Fruit fly (Drosophila melanogaster) whole organism, embryonic: ENCODE data around the gene sll.
A peak's percentile ranks its signal among the peaks of the same experiment; 100 is the strongest.

Experiments used
- Bgb ChIP-seq: fragments of 200-800 bp; sonication (Bioruptor generic); IDR thresholded peaks from 2 replicates; pipeline ENCODE4 v1.3.6; 2022; ENCODE audit warnings: missing biosample characterization, missing genetic modification characterization; ENCODE audit not compliant: partially characterized antibody
- CG10147 ChIP-seq: fragments of 200-800 bp; sonication (Bioruptor generic); optimal IDR thresholded peaks from 2 replicates; lab custom pipeline; 2019; ENCODE audit warnings: missing biosample characterization, mild to moderate bottlenecking, missing genetic modification characterization, moderate library complexity
- CG15514 ChIP-seq: fragments of 200-800 bp; sonication (Bioruptor generic); optimal IDR thresholded peaks from 3 replicates; lab custom pipeline; 2017; ENCODE audit warnings: missing biosample characterization, missing genetic modification characterization, mild to moderate bottlenecking, moderate library complexity, missing genetic modification reagents
- CG1603 ChIP-seq: fragments of 200-800 bp; sonication (Bioruptor generic); optimal IDR thresholded peaks from 2 replicates; lab custom pipeline; 2019; ENCODE audit warnings: missing biosample characterization, mild to moderate bottlenecking, missing genetic modification characterization, moderate library complexity
- CG16813 ChIP-seq: fragments of 200-800 bp; sonication (Bioruptor generic); IDR thresholded peaks from 3 replicates; pipeline ENCODE4 v1.3.6; 2022; ENCODE audit warnings: missing biosample characterization, missing genetic modification characterization; ENCODE audit not compliant: partially characterized antibody
- CG2202 ChIP-seq: fragments of 200-800 bp; sonication (Bioruptor generic); optimal IDR thresholded peaks from 2 replicates; lab custom pipeline; 2018; ENCODE audit warnings: missing biosample characterization, mild to moderate bottlenecking, missing genetic modification characterization
- CG2875 ChIP-seq: fragments of 200-800 bp; sonication (Bioruptor generic); optimal IDR thresholded peaks from 2 replicates; lab custom pipeline; 2017; ENCODE audit warnings: missing biosample characterization, mild to moderate bottlenecking, missing genetic modification characterization, missing genetic modification reagents
- CG31224 ChIP-seq: fragments of 200-800 bp; sonication (Bioruptor generic); IDR thresholded peaks from 2 replicates; pipeline ENCODE4 v1.3.6; 2022; ENCODE audit warnings: missing biosample characterization, missing genetic modification characterization
- CG34224 ChIP-seq: fragments of 200-800 bp; sonication (Bioruptor generic); IDR thresholded peaks from 3 replicates; pipeline ENCODE4 v1.3.6; 2022; ENCODE audit warnings: missing biosample characterization, missing genetic modification characterization; ENCODE audit not compliant: partially characterized antibody
- CG5245 ChIP-seq: fragments of 200-800 bp; sonication (Bioruptor generic); optimal IDR thresholded peaks from 3 replicates; lab custom pipeline; 2016; ENCODE audit warnings: missing biosample characterization, missing genetic modification characterization
- CG6791 ChIP-seq: fragments of 200-800 bp; sonication (Bioruptor generic); IDR thresholded peaks from 3 replicates; pipeline ENCODE4 v1.3.6; 2022; ENCODE audit warnings: missing biosample characterization, missing genetic modification characterization; ENCODE audit not compliant: partially characterized antibody
- CG8478 ChIP-seq: fragments of >200 bp; optimal IDR thresholded peaks from 2 replicates; lab custom pipeline; 2018
- CG9932 ChIP-seq: fragments of 200-800 bp; sonication (Bioruptor generic); IDR thresholded peaks from 2 replicates; pipeline ENCODE4 v1.3.6; 2022; ENCODE audit warnings: missing biosample characterization, missing genetic modification characterization
- Chrac-16 ChIP-seq: fragments of 200-800 bp; sonication (Bioruptor generic); optimal IDR thresholded peaks from 3 replicates; lab custom pipeline; 2016; ENCODE audit warnings: missing biosample characterization, missing genetic modification characterization
- D ChIP-seq, 2 experiments: fragments of 200-800 bp in 1 of 2; fragments of >200 bp in 1 of 2; sonication (Bioruptor generic) in 1 of 2; optimal IDR thresholded peaks; 2 replicates in 1 of 2; 3 replicates in 1 of 2; lab custom pipeline; 2017; ENCODE audit warnings: mild to moderate bottlenecking in 1 of 2, missing biosample characterization in 1 of 2, missing genetic modification characterization in 1 of 2, missing genetic modification reagents in 1 of 2
- Dll ChIP-seq: fragments of 200-800 bp; sonication (Bioruptor generic); IDR thresholded peaks from 4 replicates; pipeline ENCODE4 v1.3.6; 2022; ENCODE audit warnings: missing biosample characterization, missing genetic modification characterization; ENCODE audit not compliant: partially characterized antibody
- Doc3 ChIP-seq: fragments of 200-800 bp; sonication (Bioruptor generic); IDR thresholded peaks from 3 replicates; pipeline ENCODE4 v1.3.6; 2022; ENCODE audit warnings: missing biosample characterization, missing genetic modification characterization; ENCODE audit not compliant: partially characterized antibody
- Hey ChIP-seq: fragments of 200-800 bp; sonication (Bioruptor generic); optimal IDR thresholded peaks from 3 replicates; lab custom pipeline; 2018; ENCODE audit warnings: missing biosample characterization, mild to moderate bottlenecking, missing genetic modification characterization
- HmgD ChIP-seq: fragments of 200-800 bp; sonication (Bioruptor generic); optimal IDR thresholded peaks from 3 replicates; lab custom pipeline; 2016; ENCODE audit warnings: missing biosample characterization, missing genetic modification characterization
- HmgZ ChIP-seq: fragments of 200-800 bp; sonication (Bioruptor generic); optimal IDR thresholded peaks from 2 replicates; lab custom pipeline; 2018; ENCODE audit warnings: missing biosample characterization, mild to moderate bottlenecking, missing genetic modification characterization
- Kr ChIP-seq: fragments of 200-800 bp; sonication (Bioruptor generic); optimal IDR thresholded peaks from 2 replicates; lab custom pipeline; 2017; ENCODE audit warnings: missing biosample characterization, mild to moderate bottlenecking, missing genetic modification characterization
- Med ChIP-seq: fragments of 200-800 bp; sonication (Bioruptor generic); peaks from one replicate; lab custom pipeline; 2016; ENCODE audit warnings: missing biosample characterization, missing genetic modification characterization, mild to moderate bottlenecking, inconsistent platforms, moderate library complexity
- NFAT ChIP-seq: fragments of 200-800 bp; sonication (Bioruptor generic); IDR thresholded peaks from 2 replicates; pipeline ENCODE4 v1.3.6; 2022; ENCODE audit warnings: missing biosample characterization, missing genetic modification characterization
- Opbp ChIP-seq: fragments of 200-800 bp; sonication (Bioruptor generic); IDR thresholded peaks from 3 replicates; pipeline ENCODE4 v1.3.6; 2022; ENCODE audit warnings: missing biosample characterization, missing genetic modification characterization; ENCODE audit not compliant: partially characterized antibody
- Rfx ChIP-seq: fragments of 200-800 bp; sonication (Bioruptor generic); IDR thresholded peaks from 2 replicates; pipeline ENCODE4 v1.3.6; 2022; ENCODE audit warnings: missing biosample characterization, missing genetic modification characterization
- Scr ChIP-seq: fragments of 200-800 bp; sonication (Bioruptor generic); IDR thresholded peaks from 2 replicates; pipeline ENCODE4 v1.3.6; 2022; ENCODE audit warnings: missing biosample characterization, missing genetic modification characterization; ENCODE audit not compliant: partially characterized antibody
- amos ChIP-seq: fragments of 200-800 bp; sonication (Bioruptor generic); IDR thresholded peaks from 2 replicates; pipeline ENCODE4 v1.3.6; 2022; ENCODE audit warnings: missing biosample characterization, missing genetic modification characterization; ENCODE audit not compliant: partially characterized antibody
- bbx ChIP-seq: fragments of 200-800 bp; sonication (Bioruptor generic); IDR thresholded peaks from 2 replicates; pipeline ENCODE4 v1.3.6; 2022; ENCODE audit warnings: missing biosample characterization, missing genetic modification characterization; ENCODE audit not compliant: partially characterized antibody
- bcd ChIP-seq: fragments of 200-800 bp; sonication (Bioruptor generic); optimal IDR thresholded peaks from 2 replicates; lab custom pipeline; 2017; ENCODE audit warnings: missing biosample characterization, mild to moderate bottlenecking, missing genetic modification characterization
- bigmax ChIP-seq: fragments of 200-800 bp; sonication (Bioruptor generic); optimal IDR thresholded peaks from 2 replicates; lab custom pipeline; 2018; ENCODE audit warnings: missing biosample characterization, mild to moderate bottlenecking, missing genetic modification characterization
- cg ChIP-seq: fragments of 200-800 bp; sonication (Bioruptor generic); optimal IDR thresholded peaks from 3 replicates; lab custom pipeline; 2019; ENCODE audit warnings: missing biosample characterization, mild to moderate bottlenecking, missing genetic modification characterization, moderate library complexity
- chn ChIP-seq: fragments of 200-800 bp; sonication (Bioruptor generic); optimal IDR thresholded peaks from 2 replicates; lab custom pipeline; 2016; ENCODE audit warnings: missing biosample characterization, missing genetic modification characterization
- crol ChIP-seq: fragments of 200-800 bp; sonication (Bioruptor generic); IDR thresholded peaks from 2 replicates; pipeline ENCODE4 v1.3.6; 2022; ENCODE audit warnings: missing biosample characterization, missing genetic modification characterization
- inv ChIP-seq: fragments of 200-800 bp; sonication (Bioruptor generic); IDR thresholded peaks from 2 replicates; pipeline ENCODE4 v1.3.6; 2022; ENCODE audit warnings: missing biosample characterization, missing genetic modification characterization; ENCODE audit not compliant: partially characterized antibody
- lov ChIP-seq, 2 experiments: fragments of 200-800 bp in 1 of 2; fragments of >200 bp in 1 of 2; sonication (Bioruptor generic) in 1 of 2; IDR thresholded peaks in 1 of 2; optimal IDR thresholded peaks in 1 of 2; 2 replicates in 1 of 2; 3 replicates in 1 of 2; pipeline versions ENCODE4 v1.3.6 to Lab custom; 2017 to 2022; ENCODE audit warnings: missing biosample characterization in 1 of 2, missing genetic modification characterization in 1 of 2
- mirr ChIP-seq: fragments of 200-800 bp; sonication (Bioruptor generic); optimal IDR thresholded peaks from 3 replicates; lab custom pipeline; 2018; ENCODE audit warnings: missing biosample characterization, mild to moderate bottlenecking, missing genetic modification characterization
- nerfin-1 ChIP-seq: fragments of 200-800 bp; sonication (Bioruptor generic); optimal IDR thresholded peaks from 3 replicates; lab custom pipeline; 2019; ENCODE audit warnings: missing biosample characterization, mild to moderate bottlenecking, missing genetic modification characterization, moderate library complexity
- nmo ChIP-seq: fragments of 200-800 bp; sonication (Bioruptor generic); optimal IDR thresholded peaks from 2 replicates; lab custom pipeline; 2018; ENCODE audit warnings: missing biosample characterization, mild to moderate bottlenecking, missing genetic modification characterization, moderate library complexity
- pfk ChIP-seq: fragments of 200-800 bp; sonication (Bioruptor generic); optimal IDR thresholded peaks from 2 replicates; lab custom pipeline; 2018; ENCODE audit warnings: missing biosample characterization, mild to moderate bottlenecking, missing genetic modification characterization, moderate library complexity
- pita ChIP-seq: fragments of 200-800 bp; sonication (Bioruptor generic); optimal IDR thresholded peaks from 2 replicates; lab custom pipeline; 2017; ENCODE audit warnings: missing biosample characterization, mild to moderate bottlenecking, missing genetic modification characterization
- pzg ChIP-seq: fragments of 200-800 bp; sonication (Bioruptor generic); optimal IDR thresholded peaks from 3 replicates; lab custom pipeline; 2018; ENCODE audit warnings: missing biosample characterization, mild to moderate bottlenecking, missing genetic modification characterization, moderate library complexity
- sd ChIP-seq: fragments of 200-800 bp; sonication (Bioruptor generic); optimal IDR thresholded peaks from 3 replicates; lab custom pipeline; 2018; ENCODE audit warnings: missing biosample characterization, mild to moderate bottlenecking, missing genetic modification characterization, moderate library complexity
- ssp ChIP-seq: fragments of 200-800 bp; sonication (Bioruptor generic); IDR thresholded peaks from 2 replicates; pipeline ENCODE4 v1.3.6; 2022; ENCODE audit warnings: missing biosample characterization, missing genetic modification characterization
- ttk ChIP-seq: fragments of 200-800 bp; sonication (Bioruptor generic); IDR thresholded peaks from 2 replicates; pipeline ENCODE4 v2.1.2; 2022; ENCODE audit warnings: missing biosample characterization, missing genetic modification characterization
- unc-4 ChIP-seq: fragments of 200-800 bp; sonication (Bioruptor generic); IDR thresholded peaks from 2 replicates; pipeline ENCODE4 v1.3.6; 2022; ENCODE audit warnings: missing biosample characterization, missing genetic modification characterization; ENCODE audit not compliant: partially characterized antibody
- vvl ChIP-seq: fragments of 200-800 bp; sonication (Bioruptor generic); IDR thresholded peaks from 2 replicates; pipeline ENCODE4 v1.3.6; 2022; ENCODE audit warnings: missing biosample characterization, missing genetic modification characterization
- wor ChIP-seq: fragments of 200-800 bp; sonication (Bioruptor generic); IDR thresholded peaks from 2 replicates; pipeline ENCODE4 v1.3.6; 2022; ENCODE audit warnings: missing biosample characterization, missing genetic modification characterization

Gene sll

dm6 chr3R:17603717-17604116 lies 2.2 kb upstream of the sll start (continued):
- TF ChIP-seq chn (GFP tag; lab: Kevin White, UChicago) (peak; percentile 18), CG9932 (GFP tag; lab: Robert Waterston, UW) (peak; percentile 32; the same call in 1 of the 2 replicates), CG8478 (lab: Kevin White, UChicago) (peak; percentile 91), sd (tag; lab: Kevin White, UChicago) (peak; percentile 89), HmgD (GFP tag; lab: Kevin White, UChicago) (peak; percentile 66), Hey (tag; lab: Kevin White, UChicago) (peak; percentile 95), Doc3 (GFP tag; lab: Robert Waterston, UW) (0 out of 3 replicates have a peak, but pooled peaks have one; percentile 38), Scr (GFP tag; lab: Robert Waterston, UW) (peak; percentile 40), bbx (GFP tag; lab: Robert Waterston, UW) (0 out of 2 replicates have a peak, but pooled peaks have one; percentile 35), pfk (GFP tag; lab: Kevin White, UChicago) (peak; percentile 7), nerfin-1 (peak; percentile 94), Rfx (GFP tag; lab: Robert Waterston, UW) (0 out of 2 replicates have a peak, but pooled peaks have one; percentile 12), nmo (no peak), amos (GFP tag; lab: Robert Waterston, UW) (peak; percentile 23; the same call in 1 of the 2 replicates), Bgb (GFP tag; lab: Robert Waterston, UW) (peak; percentile 66; the same call in 1 of the 2 replicates), Dll (GFP tag; lab: Robert Waterston, UW) (0 out of 4 replicates have a peak, but pooled peaks have one; percentile 34), CG31224 (GFP tag; lab: Robert Waterston, UW) (peak; percentile 98), D (optimal IDR thresholded peaks at IDR 0.05; lab: Kevin White, UChicago) (peak; percentile 59), D (GFP tag; optimal IDR thresholded peaks at IDR 0.05; lab: Kevin White, UChicago) (no peak), crol (GFP tag; lab: Robert Waterston, UW) (peak; percentile 90), CG5245 (GFP tag; lab: Kevin White, UChicago) (no peak), CG2202 (tag; lab: Kevin White, UChicago) (no peak), pita (GFP tag; lab: Kevin White, UChicago) (peak; percentile 57), mirr (peak; percentile 85), ssp (GFP tag; lab: Robert Waterston, UW) (no peak), Med (peak; percentile 13), cg (GFP tag; lab: Kevin White, UChicago) (peak; percentile 97), wor (no peak), bigmax (no peak), Chrac-16 (GFP tag; lab: Kevin White, UChicago) (no peak), bcd (GFP tag; lab: Kevin White, UChicago) (no peak), CG15514 (peak; percentile 11), CG34224 (peak; percentile 26; the same call in 1 of the 3 replicates), HmgZ (peak; percentile 21), vvl (GFP tag; lab: Robert Waterston, UW) (peak; percentile 41), Kr (GFP tag; lab: Kevin White, UChicago) (peak; percentile 30), Opbp (peak; percentile 46; the same call in 1 of the 3 replicates), CG10147 (GFP tag; lab: Kevin White, UChicago) (no peak), CG16813 (peak; percentile 11; the same call in 1 of the 3 replicates), CG6791 (GFP tag; lab: Robert Waterston, UW) (peak; percentile 61; the same call in 2 of the 3 replicates), unc-4 (GFP tag; lab: Robert Waterston, UW) (peak; percentile 35; the same call in 1 of the 2 replicates), inv (GFP tag; lab: Robert Waterston, UW) (0 out of 2 replicates have a peak, but pooled peaks have one; percentile 23), pzg (peak; percentile 19), ttk (GFP tag; lab: Robert Waterston, UW) (peak; percentile 81), CG2875 (GFP tag; lab: Kevin White, UChicago) (no peak), NFAT (GFP tag; lab: Robert Waterston, UW) (no peak), lov (optimal IDR thresholded peaks at IDR 0.05; lab: Kevin White, UChicago) (no peak), lov (GFP tag; IDR thresholded peaks at IDR 0.05; lab: Robert Waterston, UW) (peak; percentile 91; the same call in 2 of the 3 replicates), CG1603 (peak; percentile 18)
